Fruit fly (Drosophila melanogaster): ENCODE measurements around the gene Graf.
A peak's percentile ranks its signal among the peaks of the same experiment; 100 is the strongest.

The Graf gene

DNA sequence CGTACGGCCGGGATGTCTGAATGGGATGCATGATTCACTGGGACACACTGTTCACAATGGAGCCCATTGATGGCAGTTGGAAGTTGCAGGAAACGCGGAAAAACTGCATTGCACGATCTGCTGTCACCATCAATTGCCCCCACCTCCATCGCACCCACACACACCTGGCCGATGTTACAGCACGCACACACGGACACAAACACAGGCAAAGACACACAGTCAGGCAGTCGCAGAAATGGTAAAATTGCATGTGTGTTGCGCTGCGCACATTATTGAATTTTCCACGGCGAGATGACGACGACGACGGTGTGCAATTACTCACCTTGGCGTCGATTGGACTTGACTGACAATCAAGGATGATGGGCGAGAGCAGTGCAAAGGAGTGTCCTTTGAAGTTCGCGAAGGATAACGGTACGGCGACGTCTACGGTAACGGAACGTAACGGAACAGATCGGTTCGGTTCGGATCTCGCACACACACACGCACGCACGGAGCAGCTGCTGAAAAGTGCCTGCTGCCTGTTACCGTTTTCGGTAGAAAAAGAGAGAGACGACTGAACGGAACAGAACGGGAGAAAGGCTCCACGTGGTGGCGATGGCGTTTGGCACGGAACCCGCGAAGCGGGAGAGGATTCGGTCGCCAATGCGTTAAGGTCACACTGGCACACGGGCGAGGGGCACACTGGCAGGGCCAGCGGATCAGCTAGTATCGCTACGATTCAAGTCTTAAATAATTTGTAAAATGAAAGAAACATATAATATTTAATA, 50.4 kb downstream of the Graf start, which contains the start of the genes CG9281 and CG15601 (continued):
- peak; percentile 52 for TF ChIP-seq CG34376 (GFP tag; optimal IDR thresholded peaks at IDR 0.05)
- TF ChIP-seq CG13123 (GFP tag; optimal IDR thresholded peaks at IDR 0.05): no peak
- no peak for TF ChIP-seq CG6175 (GFP tag; IDR thresholded peaks at IDR 0.05)
- TF ChIP-seq Adf1 (GFP tag; IDR thresholded peaks at IDR 0.05): 0 out of 2 replicates have a peak, but pooled peaks have one; percentile 13
- peak; percentile 2 for TF ChIP-seq BtbVII (GFP tag; optimal IDR thresholded peaks at IDR 0.05)
- TF ChIP-seq nerfin-2 (GFP tag; IDR thresholded peaks at IDR 0.05; ENCODE audit: partially characterized antibody): no peak
- no peak for TF ChIP-seq Atf-2 (GFP tag; optimal IDR thresholded peaks at IDR 0.05)
- no peak for TF ChIP-seq aop (GFP tag; IDR thresholded peaks at IDR 0.05)
- TF ChIP-seq dm (GFP tag; optimal IDR thresholded peaks at IDR 0.05): peak; percentile 96
- TF ChIP-seq caup (GFP tag; optimal IDR thresholded peaks at IDR 0.05; ENCODE audit: severe bottlenecking): peak; percentile 39
- TF ChIP-seq CG9437 (GFP tag; optimal IDR thresholded peaks at IDR 0.05): peak; percentile 66
- TF ChIP-seq MESR4 (GFP tag; optimal IDR thresholded peaks at IDR 0.05): peak; percentile 77
- TF ChIP-seq insv (GFP tag; optimal IDR thresholded peaks at IDR 0.05): peak in 1 of 2 experiments; percentile 33
- TF ChIP-seq Xrp1 (GFP tag; IDR thresholded peaks at IDR 0.05): no peak
- no peak for TF ChIP-seq org-1 (GFP tag; optimal IDR thresholded peaks at IDR 0.05)
- TF ChIP-seq Dll (GFP tag; IDR thresholded peaks at IDR 0.05; ENCODE audit: partially characterized antibody): no peak; the same call in 3 of the 4 replicates
- TF ChIP-seq CG9876 (GFP tag; optimal IDR thresholded peaks at IDR 0.05): no peak
- TF ChIP-seq Med (GFP tag): peak; percentile 80
- no peak for TF ChIP-seq Poxn (GFP tag; IDR thresholded peaks at IDR 0.05)
- TF ChIP-seq CG30020 (tag; optimal IDR thresholded peaks at IDR 0.05): peak; percentile 38
- TF ChIP-seq Fer3 (tag; optimal IDR thresholded peaks at IDR 0.05): no peak
- no peak for TF ChIP-seq CG6791 (GFP tag; IDR thresholded peaks at IDR 0.05; ENCODE audit: partially characterized antibody)
- TF ChIP-seq slp2 (GFP tag; optimal IDR thresholded peaks at IDR 0.05): no peak
- TF ChIP-seq CG15514 (GFP tag; optimal IDR thresholded peaks at IDR 0.05): peak; percentile 53
- TF ChIP-seq CG11456 (GFP tag; IDR thresholded peaks at IDR 0.05): 0 out of 3 replicates have a peak, but pooled peaks have one; percentile 24

dm6 chrX:15709624-15709983, 50.9 kb downstream of the Graf start:
- no peak for TF ChIP-seq Bdp1 (GFP tag; optimal IDR thresholded peaks at IDR 0.05)
- TF ChIP-seq row (GFP tag; IDR thresholded peaks at IDR 0.05): peak; percentile 60
- no peak for TF ChIP-seq cwo (GFP tag; optimal IDR thresholded peaks at IDR 0.05)
- no peak for TF ChIP-seq br (optimal IDR thresholded peaks at IDR 0.05)
- TF ChIP-seq CG6689 (GFP tag; IDR thresholded peaks at IDR 0.05): 0 out of 2 replicates have a peak, but pooled peaks have one; percentile 15
- TF ChIP-seq CG6813 (GFP tag; optimal IDR thresholded peaks at IDR 0.05): peak; percentile 1
- TF ChIP-seq CG4707 (GFP tag; optimal IDR thresholded peaks at IDR 0.05): peak; percentile 98
- TF ChIP-seq CG5953 (GFP tag; IDR thresholded peaks at IDR 0.05): no peak
- peak; percentile 3 for TF ChIP-seq CG2678 (tag; optimal IDR thresholded peaks at IDR 0.05)
- TF ChIP-seq CG14710 (tag; optimal IDR thresholded peaks at IDR 0.05): no peak
- peak; percentile 15 for TF ChIP-seq Dek (tag; optimal IDR thresholded peaks at IDR 0.05)
- 0 out of 3 replicates have a peak, but pooled peaks have one; percentile 12 for TF ChIP-seq otp (GFP tag; IDR thresholded peaks at IDR 0.05)
- TF ChIP-seq CG2712 (tag; optimal IDR thresholded peaks at IDR 0.05): peak; percentile 1
- TF ChIP-seq crc (GFP tag; optimal IDR thresholded peaks at IDR 0.05): no peak
- TF ChIP-seq hb (GFP tag; IDR thresholded peaks at IDR 0.05; ENCODE audit: partially characterized antibody): no peak
- no peak for TF ChIP-seq gem (tag; optimal IDR thresholded peaks at IDR 0.05)
- no peak for TF ChIP-seq fd96Cb (tag; optimal IDR thresholded peaks at IDR 0.05)
- TF ChIP-seq Drgx (GFP tag; IDR thresholded peaks at IDR 0.05): 0 out of 2 replicates have a peak, but pooled peaks have one; percentile 16
- no peak for TF ChIP-seq Ada2b (GFP tag; IDR thresholded peaks at IDR 0.05)
- no peak for TF ChIP-seq CG8290 (GFP tag; optimal IDR thresholded peaks at IDR 0.05)
- peak in 1 of 2 experiments; percentile 24 for TF ChIP-seq CG8290 (tag; optimal IDR thresholded peaks at IDR 0.05)
- peak; percentile 8; the same call in 1 of the 2 replicates for TF ChIP-seq crol (GFP tag; IDR thresholded peaks at IDR 0.05)
- TF ChIP-seq kah (GFP tag; optimal IDR thresholded peaks at IDR 0.05): peak; percentile 72
- TF ChIP-seq CG11560 (tag; IDR thresholded peaks at IDR 0.05): no peak
- no peak for TF ChIP-seq BtbVII (GFP tag; optimal IDR thresholded peaks at IDR 0.05)
- no peak for TF ChIP-seq CG10565 (GFP tag; optimal IDR thresholded peaks at IDR 0.05)
